Worm (Caenorhabditis elegans) whole organism, L2 larva: ENCODE data around the gene T02D1.9.

ENCODE experiments used
- alr-1 ChIP-seq: fragments of 150-350 bp; optimal IDR thresholded peaks from 2 replicates; lab custom pipeline; 2014; ENCODE audit warnings: missing biosample characterization, missing genetic modification characterization
- mbf-1 ChIP-seq: sonication (generic microtip); optimal IDR thresholded peaks from 2 replicates; lab custom pipeline; 2017; ENCODE audit warnings: missing biosample characterization, missing genetic modification characterization
- peb-1 ChIP-seq: fragments of 150-350 bp; optimal IDR thresholded peaks from 2 replicates; lab custom pipeline; 2014; ENCODE audit warnings: missing biosample characterization, missing genetic modification characterization
- ztf-4 ChIP-seq: fragments of 150-350 bp; optimal IDR thresholded peaks from 2 replicates; lab custom pipeline; 2014; ENCODE audit warnings: missing biosample characterization, missing genetic modification characterization

T02D1.9 gene

ce11 chrIV:17361143-17361542 lies 46.2 kb downstream of the T02D1.9 start, which contains the start of gene clec-202:
TSS of gene clec-202 (plus strand) at chrIV:17361443.
- TF ChIP-seq peb-1 (tag; lab: Kevin White, UChicago) (no peak), ztf-4 (no peak), alr-1 (tag; lab: Kevin White, UChicago) (no peak), mbf-1 (tag; lab: Kevin White, UChicago) (no peak)
